Fruit fly (Drosophila melanogaster) whole organism, embryonic: ENCODE measurements around the gene CG15741.

Experiments
- Aef1 ChIP-seq: fragments of 200-800 bp; sonication (Bioruptor generic); IDR thresholded peaks from 3 replicates; pipeline ENCODE4 v1.3.6; 2022; ENCODE audit warnings: missing biosample characterization, missing genetic modification characterization
- Antp ChIP-seq: fragments of 200-800 bp; sonication (Bioruptor generic); optimal IDR thresholded peaks from 3 replicates; lab custom pipeline; 2016; ENCODE audit warnings: missing biosample characterization, missing genetic modification characterization
- C15 ChIP-seq: fragments of 200-800 bp; sonication (Bioruptor generic); IDR thresholded peaks from 3 replicates; pipeline ENCODE4 v1.3.6; 2022; ENCODE audit warnings: missing biosample characterization, missing genetic modification characterization
- CG10321 ChIP-seq: fragments of 200-800 bp; sonication (Bioruptor generic); IDR thresholded peaks from 2 replicates; pipeline ENCODE4 v1.3.6; 2022; ENCODE audit warnings: missing biosample characterization, missing genetic modification characterization
- CG13424 ChIP-seq: fragments of 200-800 bp; sonication (Bioruptor generic); optimal IDR thresholded peaks from 2 replicates; lab custom pipeline; 2019; ENCODE audit warnings: missing biosample characterization, mild to moderate bottlenecking, missing genetic modification characterization, moderate library complexity
- CG18599 ChIP-seq: fragments of 200-800 bp; sonication (Bioruptor generic); optimal IDR thresholded peaks from 3 replicates; lab custom pipeline; 2017; ENCODE audit warnings: missing biosample characterization, missing genetic modification characterization, mild to moderate bottlenecking, moderate library complexity, missing genetic modification reagents
- CG2678 ChIP-seq: fragments of 200-800 bp; sonication (Bioruptor generic); optimal IDR thresholded peaks from 3 replicates; lab custom pipeline; 2019; ENCODE audit warnings: missing biosample characterization, mild to moderate bottlenecking, missing genetic modification characterization, moderate library complexity
- CG4820 ChIP-seq: fragments of 200-800 bp; sonication (Bioruptor generic); optimal IDR thresholded peaks from 3 replicates; lab custom pipeline; 2016; ENCODE audit warnings: missing biosample characterization, missing genetic modification characterization
- CG6854 ChIP-seq: fragments of 200-800 bp; sonication (Bioruptor generic); optimal IDR thresholded peaks from 3 replicates; lab custom pipeline; 2017; ENCODE audit warnings: missing biosample characterization, mild to moderate bottlenecking, missing genetic modification characterization
- CG7839 ChIP-seq: fragments of 200-800 bp; sonication (Bioruptor generic); optimal IDR thresholded peaks from 3 replicates; lab custom pipeline; 2018; ENCODE audit warnings: missing biosample characterization, mild to moderate bottlenecking, missing genetic modification characterization, moderate library complexity
- CG9609 ChIP-seq: fragments of 200-800 bp; sonication (Bioruptor generic); optimal IDR thresholded peaks from 3 replicates; lab custom pipeline; 2016; ENCODE audit warnings: missing biosample characterization, missing genetic modification characterization
- CG9727 ChIP-seq: fragments of 200-800 bp; sonication (Bioruptor generic); optimal IDR thresholded peaks from 3 replicates; lab custom pipeline; 2017; ENCODE audit warnings: missing biosample characterization, mild to moderate bottlenecking, missing genetic modification characterization
- Chrac-16 ChIP-seq: fragments of 200-800 bp; sonication (Bioruptor generic); optimal IDR thresholded peaks from 3 replicates; lab custom pipeline; 2016; ENCODE audit warnings: missing biosample characterization, missing genetic modification characterization
- Drgx ChIP-seq: fragments of 200-800 bp; sonication (Bioruptor generic); IDR thresholded peaks from 2 replicates; pipeline ENCODE4 v1.3.6; 2022; ENCODE audit warnings: missing biosample characterization, missing genetic modification characterization
- Fer1 ChIP-seq: fragments of 200-800 bp; sonication (Bioruptor generic); optimal IDR thresholded peaks from 2 replicates; lab custom pipeline; 2017; ENCODE audit warnings: missing biosample characterization, mild to moderate bottlenecking, missing genetic modification characterization
- Max ChIP-seq: fragments of 200-800 bp; sonication (Bioruptor generic); optimal IDR thresholded peaks from 2 replicates; lab custom pipeline; 2016; ENCODE audit warnings: missing biosample characterization, mild to moderate bottlenecking, missing genetic modification characterization
- Med ChIP-seq: fragments of 200-800 bp; sonication (Bioruptor generic); peaks from one replicate; lab custom pipeline; 2016; ENCODE audit warnings: missing biosample characterization, missing genetic modification characterization, mild to moderate bottlenecking, inconsistent platforms, moderate library complexity
- NC2α ChIP-seq: fragments of 200-800 bp; sonication (Bioruptor generic); optimal IDR thresholded peaks from 2 replicates; lab custom pipeline; 2016; ENCODE audit warnings: missing biosample characterization, missing genetic modification characterization
- Ptx1 ChIP-seq: fragments of 200-800 bp; sonication (Bioruptor generic); IDR thresholded peaks from 2 replicates; pipeline ENCODE4 v1.3.6; 2022; ENCODE audit warnings: missing biosample characterization, missing genetic modification characterization
- Rx ChIP-seq: fragments of 200-800 bp; sonication (Bioruptor generic); IDR thresholded peaks from 2 replicates; pipeline ENCODE4 v1.3.6; 2022; ENCODE audit warnings: missing biosample characterization, missing genetic modification characterization
- Sin3A ChIP-seq: fragments of >200 bp; optimal IDR thresholded peaks from 2 replicates; lab custom pipeline; 2018
- Tbp ChIP-seq: fragments of >200 bp; optimal IDR thresholded peaks from 2 replicates; lab custom pipeline; 2018; ENCODE audit warnings: missing biosample characterization, missing genetic modification characterization
- ato ChIP-seq: fragments of 200-800 bp; sonication (Bioruptor generic); IDR thresholded peaks from 2 replicates; pipeline ENCODE4 v1.3.6; 2022; ENCODE audit warnings: missing biosample characterization, missing genetic modification characterization; ENCODE audit not compliant: partially characterized antibody
- bsh ChIP-seq, 2 experiments: fragments of 200-800 bp; sonication (Bioruptor generic); optimal IDR thresholded peaks; 2 replicates each; lab custom pipeline; 2017 to 2018; ENCODE audit warnings: mild to moderate bottlenecking in 2 of 2, missing biosample characterization in 2 of 2, missing genetic modification characterization in 2 of 2, moderate library complexity in 1 of 2
- crol ChIP-seq: fragments of 200-800 bp; sonication (Bioruptor generic); IDR thresholded peaks from 2 replicates; pipeline ENCODE4 v1.3.6; 2022; ENCODE audit warnings: missing biosample characterization, missing genetic modification characterization
- crp ChIP-seq, 2 experiments: fragments of 200-800 bp; sonication (Bioruptor generic); optimal IDR thresholded peaks; 2 replicates in 1 of 2; 3 replicates in 1 of 2; lab custom pipeline; 2017; ENCODE audit warnings: missing biosample characterization in 2 of 2, missing genetic modification characterization in 2 of 2, mild to moderate bottlenecking in 1 of 2, moderate library complexity in 1 of 2
- dysf ChIP-seq: fragments of 200-800 bp; sonication (Bioruptor generic); IDR thresholded peaks from 3 replicates; pipeline ENCODE4 v1.3.6; 2022; ENCODE audit warnings: missing biosample characterization, missing genetic modification characterization
- exex ChIP-seq: fragments of 200-800 bp; sonication (Bioruptor generic); optimal IDR thresholded peaks from 4 replicates; lab custom pipeline; 2018; ENCODE audit warnings: missing biosample characterization, mild to moderate bottlenecking, missing genetic modification characterization, moderate library complexity
- gem ChIP-seq: fragments of 200-800 bp; sonication (Bioruptor generic); optimal IDR thresholded peaks from 2 replicates; lab custom pipeline; 2019; ENCODE audit warnings: missing biosample characterization, mild to moderate bottlenecking, missing genetic modification characterization, moderate library complexity
- grau ChIP-seq: fragments of 200-800 bp; optimal IDR thresholded peaks from 3 replicates; lab custom pipeline; 2019; ENCODE audit warnings: missing biosample characterization, mild to moderate bottlenecking, missing genetic modification characterization, moderate library complexity
- gsb-n ChIP-seq: fragments of 200-800 bp; sonication (Bioruptor generic); optimal IDR thresholded peaks from 3 replicates; lab custom pipeline; 2018; ENCODE audit warnings: missing biosample characterization, mild to moderate bottlenecking, missing genetic modification characterization
- lov ChIP-seq, 2 experiments: fragments of 200-800 bp in 1 of 2; fragments of >200 bp in 1 of 2; sonication (Bioruptor generic) in 1 of 2; IDR thresholded peaks in 1 of 2; optimal IDR thresholded peaks in 1 of 2; 2 replicates in 1 of 2; 3 replicates in 1 of 2; pipeline versions ENCODE4 v1.3.6 to Lab custom; 2017 to 2022; ENCODE audit warnings: missing biosample characterization in 1 of 2, missing genetic modification characterization in 1 of 2
- mirr ChIP-seq: fragments of 200-800 bp; sonication (Bioruptor generic); optimal IDR thresholded peaks from 3 replicates; lab custom pipeline; 2018; ENCODE audit warnings: missing biosample characterization, mild to moderate bottlenecking, missing genetic modification characterization
- otp ChIP-seq: fragments of 200-800 bp; sonication (Bioruptor generic); IDR thresholded peaks from 3 replicates; pipeline ENCODE4, ENCODE4 v1.3.6; 2022; ENCODE audit warnings: missing biosample characterization, missing genetic modification characterization
- pan ChIP-seq, 4 experiments: fragments of >200 bp in 3 of 4; fragments of 200-800 bp in 1 of 4; sonication (Bioruptor generic) in 1 of 4; optimal IDR thresholded peaks in 3 of 4; IDR thresholded peaks in 1 of 4; 2 replicates each; pipeline versions ENCODE4 v1.3.6 to Lab custom; 2017 to 2022; ENCODE audit warnings: missing biosample characterization in 2 of 4, missing genetic modification characterization in 2 of 4, mixed read lengths in 1 of 4
- pfk ChIP-seq: fragments of 200-800 bp; sonication (Bioruptor generic); optimal IDR thresholded peaks from 2 replicates; lab custom pipeline; 2018; ENCODE audit warnings: missing biosample characterization, mild to moderate bottlenecking, missing genetic modification characterization, moderate library complexity
- phol ChIP-seq: fragments of 200-800 bp; sonication (Bioruptor generic); optimal IDR thresholded peaks from 3 replicates; lab custom pipeline; 2018; ENCODE audit warnings: missing biosample characterization, mild to moderate bottlenecking, missing genetic modification characterization, moderate library complexity
- stwl ChIP-seq: fragments of 200-800 bp; sonication (Bioruptor generic); optimal IDR thresholded peaks from 3 replicates; lab custom pipeline; 2018; ENCODE audit warnings: missing biosample characterization, mild to moderate bottlenecking, missing genetic modification characterization, moderate library complexity
- sug ChIP-seq: fragments of 200-800 bp; optimal IDR thresholded peaks from 2 replicates; lab custom pipeline; 2019; ENCODE audit warnings: missing biosample characterization, mild to moderate bottlenecking, missing genetic modification characterization, moderate library complexity

The CG15741 gene

DNA sequence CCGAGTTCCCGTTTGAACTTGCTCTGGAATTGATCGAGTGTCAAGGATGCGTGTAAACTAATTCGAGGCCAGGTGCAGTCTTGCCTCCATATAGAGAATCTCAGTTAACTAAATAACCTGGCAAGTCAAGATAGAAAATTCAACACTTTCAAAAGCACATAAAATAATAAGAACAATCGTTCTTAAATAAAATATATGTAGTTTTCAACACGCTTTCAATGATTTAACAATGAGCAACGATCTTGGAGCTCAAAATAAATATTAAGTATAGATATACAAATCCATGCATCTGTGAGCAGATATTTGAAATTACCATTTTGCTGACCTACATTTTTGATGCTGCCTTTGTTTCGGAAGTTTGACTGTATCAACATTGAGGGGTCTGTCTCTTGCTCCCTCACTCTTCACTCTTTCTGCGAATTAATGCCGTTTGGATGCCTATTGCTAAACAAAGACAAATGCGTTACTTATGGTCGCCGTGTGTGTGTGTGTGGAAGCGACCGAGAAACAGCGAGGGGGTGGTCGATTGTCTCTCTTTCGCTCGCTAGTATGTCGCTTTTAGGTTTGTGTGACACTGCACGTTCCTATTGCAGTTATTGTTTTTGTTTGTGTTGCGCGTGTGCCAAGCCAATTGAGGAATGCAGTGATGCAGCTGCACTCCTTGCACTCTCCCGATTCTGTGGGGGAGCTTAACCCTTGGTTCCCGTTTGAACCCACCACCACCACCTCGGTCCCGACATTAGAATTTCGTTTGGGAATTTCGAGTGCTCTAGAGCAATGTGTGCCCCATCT, 17.3 kb downstream of the CG15741 start (continued):
- TF ChIP-seq CG4820, result peak; percentile 47
- no peak for TF ChIP-seq Rx (GFP tag; lab: Robert Waterston, UW)
- 0 out of 3 replicates have a peak, but pooled peaks have one; percentile 7 for TF ChIP-seq otp (GFP tag; lab: Robert Waterston, UW)
- TF ChIP-seq C15 (GFP tag; lab: Robert Waterston, UW), result no peak
- TF ChIP-seq Fer1 (GFP tag; lab: Kevin White, UChicago), result peak; percentile 5
- peak; percentile 44; the same call in 1 of the 3 replicates for TF ChIP-seq dysf (GFP tag; lab: Robert Waterston, UW)
- peak; percentile 50 for TF ChIP-seq CG2678
- peak; percentile 13 for TF ChIP-seq phol (tag; lab: Kevin White, UChicago)
- no peak for TF ChIP-seq lov (optimal IDR thresholded peaks at IDR 0.05; lab: Kevin White, UChicago)
- no peak for TF ChIP-seq lov (GFP tag; IDR thresholded peaks at IDR 0.05; lab: Robert Waterston, UW)
- TF ChIP-seq CG10321 (GFP tag; lab: Robert Waterston, UW), result peak; percentile 26; the same call in 1 of the 2 replicates
- TF ChIP-seq CG7839 (tag; lab: Kevin White, UChicago), result peak; percentile 20
- TF ChIP-seq Ptx1, result peak; percentile 43; the same call in 1 of the 2 replicates
- peak; percentile 21 for TF ChIP-seq pfk (GFP tag; lab: Kevin White, UChicago)
- TF ChIP-seq Aef1 (GFP tag; lab: Robert Waterston, UW), result 0 out of 3 replicates have a peak, but pooled peaks have one; percentile 14
- peak in 1 of 2 experiments; percentile 44 for TF ChIP-seq bsh (GFP tag; optimal IDR thresholded peaks at IDR 0.05; lab: Kevin White, UChicago)
- no peak for TF ChIP-seq CG9609
- TF ChIP-seq crol (GFP tag; lab: Robert Waterston, UW), result no peak; the same call in none of the 2 replicates
- TF ChIP-seq NC2α (GFP tag; lab: Kevin White, UChicago), result no peak
- TF ChIP-seq CG13424, result peak; percentile 46
- no peak for TF ChIP-seq pan (optimal IDR thresholded peaks at IDR 0.05; lab: Kevin White, UChicago)
- TF ChIP-seq pan (GFP tag; optimal IDR thresholded peaks at IDR 0.05 in 1 of 2, IDR thresholded peaks at IDR 0.05 in 1 of 2), result no peak
- peak; percentile 27 for TF ChIP-seq CG18599 (GFP tag; lab: Kevin White, UChicago)
- TF ChIP-seq CG9727, result peak; percentile 4
- peak; percentile 23 for TF ChIP-seq sug (tag; lab: Kevin White, UChicago)
- TF ChIP-seq Sin3A (lab: Kevin White, UChicago), result no peak

DNA sequence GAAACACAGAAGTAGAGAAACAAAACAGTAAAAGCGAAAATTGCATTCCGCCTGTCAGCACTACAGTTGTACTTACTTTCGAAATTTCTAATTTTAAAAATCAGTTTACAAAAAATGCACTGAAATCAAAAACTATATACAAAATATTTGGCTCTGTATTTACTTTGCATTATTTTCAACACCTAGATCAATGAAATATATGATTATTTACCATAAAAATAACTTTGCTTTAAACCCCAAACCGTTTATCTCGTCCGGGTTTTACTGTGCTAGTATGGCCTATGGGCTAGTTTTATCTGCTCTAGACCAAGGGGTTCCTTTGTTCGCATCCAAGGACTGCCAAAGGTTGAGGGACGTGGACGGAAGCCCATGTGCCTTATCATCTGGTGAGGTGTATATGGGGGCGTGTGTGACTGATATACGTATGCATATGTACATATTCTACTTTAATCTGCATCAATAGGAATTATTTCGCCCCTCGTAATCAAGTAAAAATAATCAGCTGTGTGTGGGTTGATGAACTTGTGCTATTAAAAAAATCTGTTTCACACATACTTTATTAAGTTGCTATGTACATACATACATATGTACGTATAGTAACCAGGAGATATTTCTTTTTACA, 18.5 kb downstream of the CG15741 start:
- no peak for TF ChIP-seq gsb-n (tag; lab: Kevin White, UChicago)
- TF ChIP-seq Antp (GFP tag; lab: Kevin White, UChicago), result no peak
- no peak for TF ChIP-seq stwl (tag; lab: Kevin White, UChicago)
- peak; percentile 52 for TF ChIP-seq Med (GFP tag; lab: Kevin White, UChicago)
- no peak for TF ChIP-seq CG10321 (GFP tag; lab: Robert Waterston, UW)
- no peak for TF ChIP-seq Max (GFP tag; lab: Kevin White, UChicago)
- TF ChIP-seq otp (GFP tag; lab: Robert Waterston, UW), result no peak
- 0 out of 2 replicates have a peak, but pooled peaks have one; percentile 17 for TF ChIP-seq Drgx (GFP tag; lab: Robert Waterston, UW)
- TF ChIP-seq Tbp, result no peak
- TF ChIP-seq ato, result no peak
- TF ChIP-seq Chrac-16 (GFP tag; lab: Kevin White, UChicago), result no peak
- peak; percentile 22 for TF ChIP-seq sug (tag; lab: Kevin White, UChicago)
- TF ChIP-seq gem (tag; lab: Kevin White, UChicago), result peak; percentile 22
- TF ChIP-seq crp (GFP tag; optimal IDR thresholded peaks at IDR 0.05; lab: Kevin White, UChicago), result no peak
- peak; percentile 9 for TF ChIP-seq exex (tag; lab: Kevin White, UChicago)
- no peak for TF ChIP-seq CG6854 (GFP tag; lab: Kevin White, UChicago)
- TF ChIP-seq mirr (GFP tag; lab: Kevin White, UChicago), result peak; percentile 62
- TF ChIP-seq grau (tag; lab: Kevin White, UChicago), result peak; percentile 58
- TF ChIP-seq, all 482 proteins: peak for 7
